Worm (Caenorhabditis elegans) whole organism, late embryonic: ENCODE measurements around the gene F17E9.16.

Experiments used
- Y22D7AL.16 ChIP-seq: sonication (generic microtip); optimal IDR thresholded peaks from 2 replicates; lab custom pipeline; 2016; ENCODE audit warnings: missing genetic modification characterization, missing compliant biosample characterization
- ceh-22 ChIP-seq: sonication (generic microtip); optimal IDR thresholded peaks from 2 replicates; lab custom pipeline; 2017; ENCODE audit warnings: missing biosample characterization, missing genetic modification characterization
- dve-1 ChIP-seq: sonication (generic microtip); optimal IDR thresholded peaks from 2 replicates; lab custom pipeline; 2017; ENCODE audit warnings: antibody characterized with exemption, mild to moderate bottlenecking, missing genetic modification characterization, missing compliant biosample characterization
- elt-2 ChIP-seq: sonication (generic microtip); optimal IDR thresholded peaks from 2 replicates; lab custom pipeline; 2016; ENCODE audit warnings: missing genetic modification reagents, missing genetic modification characterization, missing compliant biosample characterization
- nhr-11 ChIP-seq: fragments of 150-350 bp; optimal IDR thresholded peaks from 2 replicates; lab custom pipeline; 2014; ENCODE audit warnings: missing biosample characterization, missing genetic modification characterization
- sdc-2 ChIP-seq: sonication (generic microtip); optimal IDR thresholded peaks from 2 replicates; lab custom pipeline; 2016; ENCODE audit warnings: missing genotype, missing genetic modification characterization, missing compliant biosample characterization
- unc-42 ChIP-seq: sonication (generic microtip); optimal IDR thresholded peaks from 2 replicates; lab custom pipeline; 2016; ENCODE audit warnings: missing genotype, missing genetic modification characterization, missing compliant biosample characterization

DNA sequence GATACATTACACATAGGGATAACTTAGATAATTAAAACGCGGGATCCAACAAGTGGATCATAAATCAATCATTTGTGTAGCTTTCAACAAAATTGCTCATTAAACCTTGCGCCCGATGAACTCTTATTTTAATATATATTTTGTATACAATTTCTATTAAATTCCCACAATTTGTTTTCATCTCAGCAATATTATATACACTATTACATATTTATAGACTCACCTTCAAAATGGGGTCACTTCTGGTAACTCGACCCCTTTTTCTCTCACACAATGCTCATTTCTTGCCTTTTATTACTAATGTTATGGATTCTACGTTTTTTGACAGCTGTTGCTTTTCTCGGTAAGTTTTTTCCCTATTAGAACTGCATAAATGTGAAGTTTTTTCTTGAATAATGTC is 12.5 kb upstream of the F17E9.16 start, which contains the start of gene lgc-6:
- TF ChIP-seq elt-2 (tag; lab: Kevin White, UChicago) (no peak), nhr-11 (no peak), Y22D7AL.16 (tag; lab: Kevin White, UChicago) (no peak), sdc-2 (tag; lab: Kevin White, UChicago) (no peak), ceh-22 (no peak), dve-1 (tag; lab: Kevin White, UChicago) (no peak), unc-42 (no peak)
